Worm (Caenorhabditis elegans) whole organism, early embryonic: ENCODE results near the gene F10E9.5.

ENCODE experiments used
- aly-1 ChIP-seq: sonication (generic microtip); optimal IDR thresholded peaks from 2 replicates; lab custom pipeline; 2016; ENCODE audit warnings: missing genetic modification characterization, missing compliant biosample characterization
- ama-1 ChIP-seq: fragments of 150-350 bp; optimal IDR thresholded peaks from 2 replicates; lab custom pipeline; 2014
- ets-7 ChIP-seq: sonication (generic microtip); optimal IDR thresholded peaks from 2 replicates; lab custom pipeline; 2016; ENCODE audit warnings: missing genotype, missing genetic modification characterization, missing compliant biosample characterization
- flt-1 ChIP-seq: fragments of 200-800 bp; sonication (Bioruptor generic); IDR thresholded peaks from 2 replicates; pipeline ENCODE4 v1.3.6; 2022; ENCODE audit warnings: missing genetic modification characterization, missing compliant biosample characterization
- scrt-1 ChIP-seq: fragments of 200-800 bp; sonication (Bioruptor generic); IDR thresholded peaks from 2 replicates; pipeline ENCODE4 v1.3.6; 2022; ENCODE audit warnings: missing genetic modification characterization, missing compliant biosample characterization
- sea-1 ChIP-seq: fragments of 200-800 bp; sonication (Bioruptor generic); conservative IDR thresholded peaks from 2 replicates; pipeline ENCODE4 v1.3.6; 2022; ENCODE audit warnings: missing genetic modification characterization, missing compliant biosample characterization
- tbx-37 ChIP-seq: fragments of 200-800 bp; sonication (Bioruptor generic); conservative IDR thresholded peaks from 2 replicates; pipeline ENCODE4 v1.3.6; 2022; ENCODE audit warnings: missing genetic modification reagents, missing genetic modification characterization, missing compliant biosample characterization

DNA sequence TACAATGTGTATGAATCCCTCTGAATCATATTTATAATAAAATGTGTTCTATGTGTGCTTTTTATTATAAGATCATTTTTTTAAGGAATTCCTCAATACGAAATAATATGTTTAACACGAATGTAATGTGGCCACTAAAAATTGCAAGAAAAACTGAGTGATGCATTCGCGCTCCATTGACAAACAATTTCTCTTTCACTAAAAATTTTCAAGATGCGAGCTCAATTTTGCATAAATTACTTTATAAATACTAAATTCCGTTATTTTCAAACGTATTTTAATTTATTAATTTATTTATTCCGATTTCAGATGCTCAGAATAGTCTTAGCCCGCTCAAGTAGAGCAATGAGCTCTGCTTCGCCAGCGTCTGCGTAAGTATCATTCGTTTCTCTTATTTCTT lies 41.6 kb upstream of the F10E9.5 start, which contains the start of gene mrps-9:
- no peak for TF ChIP-seq aly-1 (tag; lab: Kevin White, UChicago)
- no peak for TF ChIP-seq sea-1 (GFP tag; lab: Robert Waterston, UW)
- no peak for TF ChIP-seq ama-1 (lab: Kevin White, UChicago)
- no peak for TF ChIP-seq scrt-1 (GFP tag; lab: Robert Waterston, UW)
- TF ChIP-seq tbx-37 (GFP tag; lab: Robert Waterston, UW), result no peak
- no peak for TF ChIP-seq flt-1 (GFP tag; lab: Robert Waterston, UW)
- TF ChIP-seq ets-7 (tag; lab: Kevin White, UChicago), result no peak
